Fruit fly (Drosophila melanogaster): ENCODE measurements around the gene Glys.

The Glys gene

dm6 chr3R:15139010-15139815 is 8.1 kb downstream of the Glys start:
- TF ChIP-seq psq (optimal IDR thresholded peaks at IDR 0.05), result no peak
- TF ChIP-seq EcR (GFP tag; optimal IDR thresholded peaks at IDR 0.05), result no peak
- TF ChIP-seq Dll (optimal IDR thresholded peaks at IDR 0.05), result no peak
- no peak for TF ChIP-seq pan (optimal IDR thresholded peaks at IDR 0.05)
- TF ChIP-seq usp (GFP tag; optimal IDR thresholded peaks at IDR 0.05), result no peak
- TF ChIP-seq CG8478 (optimal IDR thresholded peaks at IDR 0.05), result no peak

- no peak for TF ChIP-seq usp (GFP tag; optimal IDR thresholded peaks at IDR 0.05)
- TF ChIP-seq CG8478 (optimal IDR thresholded peaks at IDR 0.05), result no peak
- no peak for TF ChIP-seq Dll (optimal IDR thresholded peaks at IDR 0.05)
- TF ChIP-seq pan (optimal IDR thresholded peaks at IDR 0.05), result no peak
- TF ChIP-seq psq (optimal IDR thresholded peaks at IDR 0.05), result no peak
- no peak for TF ChIP-seq EcR (GFP tag; optimal IDR thresholded peaks at IDR 0.05)
Measured at dm6 chr3R:15138251-15138650, 9.1 kb downstream of the Glys start.

dm6 chr3R:15136846-15137245 is 10.5 kb downstream of the Glys start, which contains the start of the genes CG6912 and CG3984:
Gene CG6912 (minus strand): TSS chr3R:15137004.
Gene CG3984 (plus strand): TSS chr3R:15137148.
- no peak for TF ChIP-seq Dll (optimal IDR thresholded peaks at IDR 0.05)
- no peak for TF ChIP-seq CG8478 (optimal IDR thresholded peaks at IDR 0.05)
- TF ChIP-seq usp (GFP tag; optimal IDR thresholded peaks at IDR 0.05), result no peak
- TF ChIP-seq EcR (GFP tag; optimal IDR thresholded peaks at IDR 0.05), result no peak
- TF ChIP-seq psq (optimal IDR thresholded peaks at IDR 0.05), result no peak
- no peak for TF ChIP-seq pan (optimal IDR thresholded peaks at IDR 0.05)

dm6 chr3R:15136015-15136414 is 11.3 kb downstream of the Glys start:
- TF ChIP-seq usp (GFP tag; optimal IDR thresholded peaks at IDR 0.05) (no peak), Dll (optimal IDR thresholded peaks at IDR 0.05) (no peak), CG8478 (optimal IDR thresholded peaks at IDR 0.05) (no peak), EcR (GFP tag; optimal IDR thresholded peaks at IDR 0.05) (no peak), pan (optimal IDR thresholded peaks at IDR 0.05) (no peak), psq (optimal IDR thresholded peaks at IDR 0.05) (no peak)

dm6 chr3R:15131677-15132076 is 15.7 kb downstream of the Glys start, which contains the start of gene CG42788:
Gene CG42788 (minus strand): TSS chr3R:15131926.
- TF ChIP-seq pan (optimal IDR thresholded peaks at IDR 0.05) (no peak), Dll (optimal IDR thresholded peaks at IDR 0.05) (peak; percentile 1)

- TF ChIP-seq psq (optimal IDR thresholded peaks at IDR 0.05) (no peak), pan (optimal IDR thresholded peaks at IDR 0.05) (no peak), Dll (optimal IDR thresholded peaks at IDR 0.05) (no peak), CG8478 (optimal IDR thresholded peaks at IDR 0.05) (no peak), EcR (GFP tag; optimal IDR thresholded peaks at IDR 0.05) (no peak), usp (GFP tag; optimal IDR thresholded peaks at IDR 0.05) (no peak)
Measured at dm6 chr3R:15130873-15131272, 16.5 kb downstream of the Glys start.

- TF ChIP-seq pan (optimal IDR thresholded peaks at IDR 0.05) (no peak), usp (GFP tag; optimal IDR thresholded peaks at IDR 0.05) (no peak), CG8478 (optimal IDR thresholded peaks at IDR 0.05) (no peak), EcR (GFP tag; optimal IDR thresholded peaks at IDR 0.05) (no peak)
Measured at dm6 chr3R:15129998-15130397, 17.3 kb downstream of the Glys start.

dm6 chr3R:15128646-15129429 is 18.5 kb downstream of the Glys start:
- no peak for TF ChIP-seq usp (GFP tag; optimal IDR thresholded peaks at IDR 0.05)
- no peak for TF ChIP-seq pan (optimal IDR thresholded peaks at IDR 0.05)
- no peak for TF ChIP-seq CG8478 (optimal IDR thresholded peaks at IDR 0.05)
- TF ChIP-seq psq (optimal IDR thresholded peaks at IDR 0.05), result no peak
- TF ChIP-seq Dll (optimal IDR thresholded peaks at IDR 0.05), result no peak
- TF ChIP-seq EcR (GFP tag; optimal IDR thresholded peaks at IDR 0.05), result no peak

- TF ChIP-seq Dll (optimal IDR thresholded peaks at IDR 0.05), result no peak
- TF ChIP-seq CG8478 (optimal IDR thresholded peaks at IDR 0.05), result no peak
- TF ChIP-seq EcR (GFP tag; optimal IDR thresholded peaks at IDR 0.05), result no peak
- no peak for TF ChIP-seq pan (optimal IDR thresholded peaks at IDR 0.05)
- TF ChIP-seq usp (GFP tag; optimal IDR thresholded peaks at IDR 0.05), result no peak
- no peak for TF ChIP-seq psq (optimal IDR thresholded peaks at IDR 0.05)
Measured at dm6 chr3R:15128060-15128459, 19.3 kb downstream of the Glys start.

dm6 chr3R:15125796-15126195 is 21.5 kb downstream of the Glys start:
- no peak for TF ChIP-seq pan (optimal IDR thresholded peaks at IDR 0.05)
- no peak for TF ChIP-seq Dll (optimal IDR thresholded peaks at IDR 0.05)
- no peak for TF ChIP-seq CG8478 (optimal IDR thresholded peaks at IDR 0.05)
- no peak for TF ChIP-seq EcR (GFP tag; optimal IDR thresholded peaks at IDR 0.05)
- no peak for TF ChIP-seq psq (optimal IDR thresholded peaks at IDR 0.05)
- no peak for TF ChIP-seq usp (GFP tag; optimal IDR thresholded peaks at IDR 0.05)

- TF ChIP-seq psq (optimal IDR thresholded peaks at IDR 0.05), result no peak
- TF ChIP-seq pan (optimal IDR thresholded peaks at IDR 0.05), result no peak
- no peak for TF ChIP-seq EcR (GFP tag; optimal IDR thresholded peaks at IDR 0.05)
- TF ChIP-seq usp (GFP tag; optimal IDR thresholded peaks at IDR 0.05), result no peak
- no peak for TF ChIP-seq CG8478 (optimal IDR thresholded peaks at IDR 0.05)
- TF ChIP-seq Dll (optimal IDR thresholded peaks at IDR 0.05), result no peak
Measured at dm6 chr3R:15124559-15124958, 22.8 kb downstream of the Glys start.

Measured in whole organism.